Fruit fly (Drosophila melanogaster): ENCODE measurements around the gene bcd.

The bcd gene

dm6 chr3R:6759419-6759818, at the start of gene bcd:
Gene bcd (minus strand): TSS chr3R:6759466.
- TF ChIP-seq br (GFP tag; optimal IDR thresholded peaks at IDR 0.05) = peak; percentile 56
- TF ChIP-seq sv (GFP tag; optimal IDR thresholded peaks at IDR 0.05) = peak; percentile 6
- peak; percentile 16 for TF ChIP-seq CG9705 (GFP tag; optimal IDR thresholded peaks at IDR 0.05)
- no peak for TF ChIP-seq psq (GFP tag; optimal IDR thresholded peaks at IDR 0.05)
- TF ChIP-seq ey (GFP tag; optimal IDR thresholded peaks at IDR 0.05) = peak; percentile 69
- TF ChIP-seq fru (GFP tag; optimal IDR thresholded peaks at IDR 0.05) = peak; percentile 47
- TF ChIP-seq GATAd (GFP tag; optimal IDR thresholded peaks at IDR 0.05) = no peak
- peak; percentile 59 for TF ChIP-seq Hnf4 (GFP tag; optimal IDR thresholded peaks at IDR 0.05)
- peak; percentile 78 for TF ChIP-seq Vsx2 (GFP tag; optimal IDR thresholded peaks at IDR 0.05; ENCODE audit: partially characterized antibody)
- TF ChIP-seq Hr83 (GFP tag; optimal IDR thresholded peaks at IDR 0.05; ENCODE audit: poor library complexity, severe bottlenecking) = peak; percentile 63
- TF ChIP-seq dmrt93B (GFP tag; optimal IDR thresholded peaks at IDR 0.05) = peak; percentile 48
- no peak for TF ChIP-seq pan (optimal IDR thresholded peaks at IDR 0.05)
- TF ChIP-seq h (GFP tag; optimal IDR thresholded peaks at IDR 0.05) = peak; percentile 57
- TF ChIP-seq foxo (GFP tag; optimal IDR thresholded peaks at IDR 0.05) = peak in 1 of 2 experiments; percentile 76
- TF ChIP-seq Abd-B (GFP tag; optimal IDR thresholded peaks at IDR 0.05) = no peak
- TF ChIP-seq dl (GFP tag; optimal IDR thresholded peaks at IDR 0.05; ENCODE audit: insufficient read depth in 1 of 2, partially characterized antibody in 2 of 2) = peak in 1 of 2 experiments; percentile 45
- TF ChIP-seq Myc (optimal IDR thresholded peaks at IDR 0.05) = peak; percentile 84
- TF ChIP-seq jim (GFP tag; optimal IDR thresholded peaks at IDR 0.05) = peak; percentile 78
- TF ChIP-seq tai (GFP tag; optimal IDR thresholded peaks at IDR 0.05) = peak; percentile 73
- TF ChIP-seq Mio (GFP tag; optimal IDR thresholded peaks at IDR 0.05) = no peak
- TF ChIP-seq Rel (GFP tag; optimal IDR thresholded peaks at IDR 0.05) = no peak
- TF ChIP-seq Rel (tag; optimal IDR thresholded peaks at IDR 0.05) = no peak
- peak; percentile 29 for TF ChIP-seq OdsH (GFP tag; optimal IDR thresholded peaks at IDR 0.05)
- TF ChIP-seq Sp1 (GFP tag; optimal IDR thresholded peaks at IDR 0.05) = no peak
- peak; percentile 61 for TF ChIP-seq HLH106 (tag; optimal IDR thresholded peaks at IDR 0.05)
- peak; percentile 79 for TF ChIP-seq Dif (GFP tag; optimal IDR thresholded peaks at IDR 0.05; ENCODE audit: partially characterized antibody)
- TF ChIP-seq rgr (GFP tag; optimal IDR thresholded peaks at IDR 0.05) = peak; percentile 73

- no peak for TF ChIP-seq CG32264 (GFP tag; optimal IDR thresholded peaks at IDR 0.05)
- peak; percentile 19 for TF ChIP-seq tai (GFP tag; optimal IDR thresholded peaks at IDR 0.05)
- peak; percentile 52 for TF ChIP-seq Myc (optimal IDR thresholded peaks at IDR 0.05)
Measured at dm6 chr3R:6806654-6807053, 47.4 kb upstream of the bcd start.

- TF ChIP-seq sv (GFP tag; optimal IDR thresholded peaks at IDR 0.05) (no peak), Mio (GFP tag; optimal IDR thresholded peaks at IDR 0.05) (no peak), psq (GFP tag; optimal IDR thresholded peaks at IDR 0.05) (no peak), CG32264 (GFP tag; optimal IDR thresholded peaks at IDR 0.05) (no peak), Myc (optimal IDR thresholded peaks at IDR 0.05) (no peak), Vsx2 (GFP tag; optimal IDR thresholded peaks at IDR 0.05; ENCODE audit: partially characterized antibody) (no peak), rgr (GFP tag; optimal IDR thresholded peaks at IDR 0.05) (no peak), tai (GFP tag; optimal IDR thresholded peaks at IDR 0.05) (no peak)
Measured at dm6 chr3R:6805948-6806347, 46.7 kb upstream of the bcd start.

dm6 chr3R:6804695-6805300, 45.5 kb upstream of the bcd start:
- TF ChIP-seq dmrt93B (GFP tag; optimal IDR thresholded peaks at IDR 0.05) = no peak
- no peak for TF ChIP-seq psq (GFP tag; optimal IDR thresholded peaks at IDR 0.05)
- TF ChIP-seq Myc (optimal IDR thresholded peaks at IDR 0.05) = no peak
- TF ChIP-seq usp (GFP tag; optimal IDR thresholded peaks at IDR 0.05) = no peak
- TF ChIP-seq CrebA (GFP tag; optimal IDR thresholded peaks at IDR 0.05; ENCODE audit: borderline replicate concordance) = no peak
- TF ChIP-seq dsf (GFP tag; optimal IDR thresholded peaks at IDR 0.05; ENCODE audit: borderline replicate concordance) = no peak
- TF ChIP-seq tai (GFP tag; optimal IDR thresholded peaks at IDR 0.05) = no peak
- TF ChIP-seq h (GFP tag; optimal IDR thresholded peaks at IDR 0.05) = no peak
- no peak for TF ChIP-seq Dif (GFP tag; optimal IDR thresholded peaks at IDR 0.05; ENCODE audit: partially characterized antibody)
- TF ChIP-seq CG32264 (GFP tag; optimal IDR thresholded peaks at IDR 0.05) = no peak
- TF ChIP-seq Sp1 (GFP tag; optimal IDR thresholded peaks at IDR 0.05) = no peak
- TF ChIP-seq Dfd (GFP tag; optimal IDR thresholded peaks at IDR 0.05) = no peak

Data from whole organism, wandering third instar larva.